Worm (Caenorhabditis elegans): Measurements from ENCODE around the gene R11D1.10.

DNA sequence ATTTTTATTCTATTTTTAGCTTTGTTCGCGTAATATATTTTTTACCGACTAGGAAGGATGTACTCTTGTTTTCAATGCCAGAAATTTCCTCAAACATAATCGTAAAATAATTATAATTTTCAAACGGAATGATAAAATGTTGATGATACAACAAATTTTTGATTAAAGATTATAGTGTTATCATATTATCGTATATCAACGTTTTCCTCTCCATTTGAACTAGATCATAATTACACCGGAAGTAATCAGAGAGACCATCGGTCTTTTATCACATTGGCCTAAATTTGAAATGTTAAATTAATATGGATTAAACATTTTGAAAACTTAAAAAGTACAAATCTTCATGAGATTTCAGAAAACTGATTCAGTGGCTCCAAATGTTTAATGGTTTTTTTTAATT is 3.4 kb downstream of the R11D1.10 start:
- TF ChIP-seq zag-1 (tag; optimal IDR thresholded peaks at IDR 0.05) (no peak), madf-9 (GFP tag; conservative IDR thresholded peaks at IDR 0.05) (no peak), attf-4 (tag; optimal IDR thresholded peaks at IDR 0.05) (no peak), mep-1 (tag; optimal IDR thresholded peaks at IDR 0.05) (no peak), lsy-2 (tag; optimal IDR thresholded peaks at IDR 0.05) (no peak), T26A8.4 (GFP tag; IDR thresholded peaks at IDR 0.05) (no peak), nhr-42 (GFP tag; IDR thresholded peaks at IDR 0.05) (no peak), aly-2 (tag; optimal IDR thresholded peaks at IDR 0.05) (no peak), nhr-237 (tag; optimal IDR thresholded peaks at IDR 0.05) (no peak), egl-27 (tag; optimal IDR thresholded peaks at IDR 0.05) (no peak), lin-39 (tag; optimal IDR thresholded peaks at IDR 0.05) (no peak), R02D3.7 (tag; optimal IDR thresholded peaks at IDR 0.05) (no peak), lin-13 (GFP tag; optimal IDR thresholded peaks at IDR 0.05) (no peak)

Measured in whole organism, L4 larva.